Fruit fly (Drosophila melanogaster) whole organism, embryonic: Measurements from ENCODE around the gene eIF2Bepsilon.

Experiments
- CG10543 ChIP-seq: fragments of 200-800 bp; sonication (Bioruptor generic); optimal IDR thresholded peaks from 3 replicates; lab custom pipeline; 2017; ENCODE audit warnings: missing biosample characterization, mild to moderate bottlenecking, missing genetic modification characterization, moderate library complexity
- CG11695 ChIP-seq: fragments of 200-800 bp; sonication (Bioruptor generic); IDR thresholded peaks from 3 replicates; pipeline ENCODE4 v1.3.6; 2022; ENCODE audit warnings: missing biosample characterization, missing genetic modification characterization
- CG12104 ChIP-seq: fragments of 200-800 bp; sonication (Bioruptor generic); optimal IDR thresholded peaks from 3 replicates; lab custom pipeline; 2016; ENCODE audit warnings: missing biosample characterization, missing genetic modification characterization
- CG13123 ChIP-seq: fragments of 200-800 bp; sonication (Bioruptor generic); optimal IDR thresholded peaks from 2 replicates; lab custom pipeline; 2016; ENCODE audit warnings: missing biosample characterization, missing genetic modification characterization
- CG14667 ChIP-seq: fragments of 200-800 bp; sonication (Bioruptor generic); IDR thresholded peaks from 2 replicates; pipeline ENCODE4 v1.3.6; 2022; ENCODE audit warnings: missing biosample characterization, missing genetic modification characterization
- CG14965 ChIP-seq: fragments of 200-800 bp; sonication (Bioruptor generic); optimal IDR thresholded peaks from 2 replicates; lab custom pipeline; 2016; ENCODE audit warnings: missing biosample characterization, missing genetic modification characterization, borderline replicate concordance
- CG16779 ChIP-seq: fragments of 200-800 bp; sonication (Bioruptor generic); IDR thresholded peaks from 2 replicates; pipeline ENCODE4 v1.3.6; 2022; ENCODE audit warnings: missing biosample characterization, missing genetic modification characterization
- CG17361 ChIP-seq: fragments of 200-800 bp; sonication (Bioruptor generic); IDR thresholded peaks from 3 replicates; pipeline ENCODE4 v1.3.6; 2022; ENCODE audit warnings: missing biosample characterization, missing genetic modification characterization
- CG33213 ChIP-seq: fragments of 200-800 bp; sonication (Bioruptor generic); optimal IDR thresholded peaks from 3 replicates; lab custom pipeline; 2016; ENCODE audit warnings: missing biosample characterization, missing genetic modification characterization
- CG34422 ChIP-seq: fragments of 200-800 bp; sonication (Bioruptor generic); IDR thresholded peaks from 3 replicates; pipeline ENCODE4 v1.3.6; 2022; ENCODE audit warnings: missing biosample characterization, missing genetic modification characterization
- CG4360 ChIP-seq: fragments of 200-800 bp; sonication (Bioruptor generic); IDR thresholded peaks from 2 replicates; pipeline ENCODE4 v1.3.6; 2022; ENCODE audit warnings: missing biosample characterization, missing genetic modification characterization
- CG4404 ChIP-seq: fragments of 200-800 bp; sonication (Bioruptor generic); IDR thresholded peaks from 2 replicates; pipeline ENCODE4 v1.3.6; 2022; ENCODE audit warnings: missing biosample characterization, missing genetic modification characterization
- CG5245 ChIP-seq: fragments of 200-800 bp; sonication (Bioruptor generic); optimal IDR thresholded peaks from 3 replicates; lab custom pipeline; 2016; ENCODE audit warnings: missing biosample characterization, missing genetic modification characterization
- CG6689 ChIP-seq: fragments of 200-800 bp; sonication (Bioruptor generic); IDR thresholded peaks from 2 replicates; pipeline ENCODE4 v1.3.6; 2022; ENCODE audit warnings: missing biosample characterization, missing genetic modification characterization
- CG7745 ChIP-seq: fragments of 200-800 bp; sonication (Bioruptor generic); optimal IDR thresholded peaks from 2 replicates; lab custom pipeline; 2018; ENCODE audit warnings: missing biosample characterization, mild to moderate bottlenecking, missing genetic modification characterization, moderate library complexity
- CG7786 ChIP-seq: fragments of 200-800 bp; sonication (Bioruptor generic); optimal IDR thresholded peaks from 2 replicates; lab custom pipeline; 2016; ENCODE audit warnings: missing biosample characterization, missing genetic modification characterization
- CG8765 ChIP-seq: fragments of 200-800 bp; sonication (Bioruptor generic); IDR thresholded peaks from 2 replicates; pipeline ENCODE4 v1.3.6; 2022; ENCODE audit warnings: missing biosample characterization, missing genetic modification characterization
- Chrac-16 ChIP-seq: fragments of 200-800 bp; sonication (Bioruptor generic); optimal IDR thresholded peaks from 3 replicates; lab custom pipeline; 2016; ENCODE audit warnings: missing biosample characterization, missing genetic modification characterization
- Dad ChIP-seq: fragments of 200-800 bp; sonication (Bioruptor generic); optimal IDR thresholded peaks from 3 replicates; lab custom pipeline; 2016; ENCODE audit warnings: missing biosample characterization, missing genetic modification characterization
- Dip3 ChIP-seq: fragments of 200-800 bp; sonication (Bioruptor generic); optimal IDR thresholded peaks from 3 replicates; lab custom pipeline; 2016; ENCODE audit warnings: missing biosample characterization, missing genetic modification characterization
- HLH3B ChIP-seq: fragments of 200-800 bp; sonication (Bioruptor generic); IDR thresholded peaks from 2 replicates; pipeline ENCODE4 v1.3.6; 2022; ENCODE audit warnings: missing biosample characterization, missing genetic modification characterization
- Hmr ChIP-seq: fragments of 200-800 bp; sonication (Bioruptor generic); optimal IDR thresholded peaks from 3 replicates; lab custom pipeline; 2017; ENCODE audit warnings: mild to moderate bottlenecking, missing biosample characterization, missing genetic modification reagents, missing genetic modification characterization
- Hr51 ChIP-seq, 2 experiments: fragments of 200-800 bp; sonication (Bioruptor generic); optimal IDR thresholded peaks; 2 replicates in 1 of 2; 3 replicates in 1 of 2; lab custom pipeline; 2016 to 2018; ENCODE audit warnings: missing biosample characterization in 2 of 2, missing genetic modification characterization in 2 of 2, mild to moderate bottlenecking in 1 of 2, moderate library complexity in 1 of 2
- Hsf ChIP-seq: fragments of 200-800 bp; sonication (Bioruptor generic); optimal IDR thresholded peaks from 3 replicates; lab custom pipeline; 2016; ENCODE audit warnings: missing biosample characterization, missing genetic modification characterization
- Kr ChIP-seq: fragments of 200-800 bp; sonication (Bioruptor generic); optimal IDR thresholded peaks from 2 replicates; lab custom pipeline; 2017; ENCODE audit warnings: missing biosample characterization, mild to moderate bottlenecking, missing genetic modification characterization
- MESR4 ChIP-seq: fragments of 200-800 bp; sonication (Bioruptor generic); optimal IDR thresholded peaks from 2 replicates; lab custom pipeline; 2018; ENCODE audit warnings: missing biosample characterization, mild to moderate bottlenecking, missing genetic modification characterization, moderate library complexity
- Meics ChIP-seq: fragments of 200-800 bp; sonication (Bioruptor generic); optimal IDR thresholded peaks from 2 replicates; lab custom pipeline; 2017; ENCODE audit warnings: missing biosample characterization, mild to moderate bottlenecking, missing genetic modification characterization
- Oaz ChIP-seq: fragments of 200-800 bp; sonication (Bioruptor generic); IDR thresholded peaks from 2 replicates; pipeline ENCODE4 v1.3.6; 2022; ENCODE audit warnings: missing biosample characterization, missing genetic modification characterization
- Opbp ChIP-seq: fragments of 200-800 bp; sonication (Bioruptor generic); IDR thresholded peaks from 3 replicates; pipeline ENCODE4 v1.3.6; 2022; ENCODE audit warnings: missing biosample characterization, missing genetic modification characterization; ENCODE audit not compliant: partially characterized antibody
- chn ChIP-seq: fragments of 200-800 bp; sonication (Bioruptor generic); optimal IDR thresholded peaks from 2 replicates; lab custom pipeline; 2016; ENCODE audit warnings: missing biosample characterization, missing genetic modification characterization
- crol ChIP-seq: fragments of 200-800 bp; sonication (Bioruptor generic); IDR thresholded peaks from 2 replicates; pipeline ENCODE4 v1.3.6; 2022; ENCODE audit warnings: missing biosample characterization, missing genetic modification characterization
- dmrt11E ChIP-seq: fragments of 200-800 bp; sonication (Bioruptor generic); optimal IDR thresholded peaks from 3 replicates; lab custom pipeline; 2018; ENCODE audit warnings: missing biosample characterization, mild to moderate bottlenecking, missing genetic modification characterization, moderate library complexity
- fru ChIP-seq: fragments of >200 bp; optimal IDR thresholded peaks from 2 replicates; lab custom pipeline; 2017
- ftz-f1 ChIP-seq: fragments of 200-800 bp; sonication (Bioruptor generic); optimal IDR thresholded peaks from 2 replicates; lab custom pipeline; 2016; ENCODE audit warnings: missing biosample characterization, missing genetic modification characterization
- ind ChIP-seq: fragments of 200-800 bp; sonication (Bioruptor generic); optimal IDR thresholded peaks from 3 replicates; lab custom pipeline; 2016; ENCODE audit warnings: missing biosample characterization, missing genetic modification characterization
- lmd ChIP-seq: fragments of 200-800 bp; sonication (Bioruptor generic); IDR thresholded peaks from 2 replicates; pipeline ENCODE4 v1.3.6; 2022; ENCODE audit warnings: missing biosample characterization, missing genetic modification characterization
- mld ChIP-seq: fragments of 200-800 bp; sonication (Bioruptor generic); IDR thresholded peaks from 3 replicates; pipeline ENCODE4 v1.3.6; 2022; ENCODE audit warnings: missing biosample characterization, missing genetic modification characterization; ENCODE audit not compliant: partially characterized antibody
- onecut ChIP-seq: fragments of 200-800 bp; sonication (Bioruptor generic); IDR thresholded peaks from 2 replicates; pipeline ENCODE4 v1.3.6; 2022; ENCODE audit warnings: missing biosample characterization, missing genetic modification characterization
- org-1 ChIP-seq: fragments of 200-800 bp; sonication (Bioruptor generic); optimal IDR thresholded peaks from 2 replicates; lab custom pipeline; 2017; ENCODE audit warnings: missing biosample characterization, missing genetic modification characterization
- pan ChIP-seq, 4 experiments: fragments of >200 bp in 3 of 4; fragments of 200-800 bp in 1 of 4; sonication (Bioruptor generic) in 1 of 4; optimal IDR thresholded peaks in 3 of 4; IDR thresholded peaks in 1 of 4; 2 replicates each; pipeline versions ENCODE4 v1.3.6 to Lab custom; 2017 to 2022; ENCODE audit warnings: missing biosample characterization in 2 of 4, missing genetic modification characterization in 2 of 4, mixed read lengths in 1 of 4
- shn ChIP-seq: fragments of 200-800 bp; sonication (Bioruptor generic); optimal IDR thresholded peaks from 3 replicates; lab custom pipeline; 2016; ENCODE audit warnings: missing biosample characterization, missing genetic modification characterization
- slp2 ChIP-seq: fragments of 200-800 bp; sonication (Bioruptor generic); optimal IDR thresholded peaks from 2 replicates; lab custom pipeline; 2016; ENCODE audit warnings: missing biosample characterization, missing genetic modification characterization
- sna ChIP-seq: fragments of 200-800 bp; sonication (Bioruptor generic); IDR thresholded peaks from 2 replicates; pipeline ENCODE4 v1.3.6; 2022; ENCODE audit warnings: missing biosample characterization, missing genetic modification characterization; ENCODE audit not compliant: partially characterized antibody
- ssp ChIP-seq: fragments of 200-800 bp; sonication (Bioruptor generic); IDR thresholded peaks from 2 replicates; pipeline ENCODE4 v1.3.6; 2022; ENCODE audit warnings: missing biosample characterization, missing genetic modification characterization
- twi ChIP-seq: fragments of 200-800 bp; optimal IDR thresholded peaks from 2 replicates; lab custom pipeline; 2019; ENCODE audit warnings: missing biosample characterization, mild to moderate bottlenecking, missing genetic modification characterization, moderate library complexity
- tx ChIP-seq: fragments of 200-800 bp; sonication (Bioruptor generic); optimal IDR thresholded peaks from 2 replicates; lab custom pipeline; 2016; ENCODE audit warnings: missing biosample characterization, missing genetic modification characterization
- vnd ChIP-seq: fragments of 200-800 bp; sonication (Bioruptor generic); IDR thresholded peaks from 3 replicates; pipeline ENCODE4 v1.3.6; 2022; ENCODE audit warnings: missing biosample characterization, missing genetic modification characterization; ENCODE audit not compliant: partially characterized antibody
- vvl ChIP-seq: fragments of 200-800 bp; sonication (Bioruptor generic); IDR thresholded peaks from 2 replicates; pipeline ENCODE4 v1.3.6; 2022; ENCODE audit warnings: missing biosample characterization, missing genetic modification characterization
- z ChIP-seq: fragments of 200-800 bp; sonication (Bioruptor generic); IDR thresholded peaks from 3 replicates; pipeline ENCODE4 v1.3.6; 2022; ENCODE audit warnings: missing biosample characterization, missing genetic modification characterization
- zfh1 ChIP-seq: fragments of 200-800 bp; sonication (Bioruptor generic); IDR thresholded peaks from 3 replicates; pipeline ENCODE4 v1.3.6; 2022; ENCODE audit warnings: missing biosample characterization, missing genetic modification characterization

The eIF2Bepsilon gene

dm6 chrX:1877107-1877736, 45.5 kb downstream of the eIF2Bepsilon start, which contains the start of the genes CG14817 and CG14805 (continued):
- TF ChIP-seq lmd (GFP tag; lab: Robert Waterston, UW) (peak; percentile 17; the same call in 1 of the 2 replicates), dmrt11E (tag; lab: Kevin White, UChicago) (peak; percentile 59), slp2 (GFP tag; lab: Kevin White, UChicago) (peak; percentile 12), CG17361 (GFP tag; lab: Robert Waterston, UW) (peak; percentile 67; the same call in 2 of the 3 replicates), ssp (GFP tag; lab: Robert Waterston, UW) (no peak), Oaz (GFP tag; lab: Robert Waterston, UW) (no peak), MESR4 (GFP tag; lab: Kevin White, UChicago) (peak; percentile 87), org-1 (GFP tag; lab: Kevin White, UChicago) (peak; percentile 54), CG16779 (GFP tag; lab: Robert Waterston, UW) (no peak), fru (lab: Kevin White, UChicago) (no peak), Dad (GFP tag; lab: Kevin White, UChicago) (peak; percentile 7), CG4404 (GFP tag; lab: Robert Waterston, UW) (no peak), CG11695 (GFP tag; lab: Robert Waterston, UW) (peak; percentile 55; the same call in 1 of the 3 replicates), CG14667 (GFP tag; lab: Robert Waterston, UW) (no peak), HLH3B (GFP tag; lab: Robert Waterston, UW) (0 out of 2 replicates have a peak, but pooled peaks have one; percentile 33), Kr (GFP tag; lab: Kevin White, UChicago) (no peak), CG4360 (GFP tag; lab: Robert Waterston, UW) (no peak), shn (no peak), Dip3 (GFP tag; lab: Kevin White, UChicago) (no peak), CG13123 (peak; percentile 10), CG12104 (GFP tag; lab: Kevin White, UChicago) (peak; percentile 57), ind (no peak), CG8765 (no peak), onecut (GFP tag; lab: Robert Waterston, UW) (peak; percentile 76), mld (GFP tag; lab: Robert Waterston, UW) (no peak), CG33213 (peak; percentile 64), Meics (GFP tag; lab: Kevin White, UChicago) (peak; percentile 89), z (GFP tag; lab: Robert Waterston, UW) (no peak), Hmr (peak; percentile 88), CG7786 (GFP tag; lab: Kevin White, UChicago) (no peak), Opbp (GFP tag; lab: Robert Waterston, UW) (peak; percentile 70), Hsf (GFP tag; lab: Kevin White, UChicago) (peak; percentile 40), tx (GFP tag; lab: Kevin White, UChicago) (no peak), CG14965 (GFP tag; lab: Kevin White, UChicago) (no peak), crol (GFP tag; lab: Robert Waterston, UW) (no peak), vvl (GFP tag; lab: Robert Waterston, UW) (peak; percentile 67), CG10543 (peak; percentile 89), sna (0 out of 2 replicates have a peak, but pooled peaks have one; percentile 49), Hr51 (GFP tag; optimal IDR thresholded peaks at IDR 0.05; lab: Kevin White, UChicago) (peak in 1 of 2 experiments; percentile 12), zfh1 (peak; percentile 51; the same call in 1 of the 3 replicates), chn (GFP tag; lab: Kevin White, UChicago) (no peak), twi (peak; percentile 38), ftz-f1 (GFP tag; lab: Kevin White, UChicago) (peak; percentile 31), CG5245 (GFP tag; lab: Kevin White, UChicago) (no peak), CG7745 (tag; lab: Kevin White, UChicago) (no peak), CG34422 (GFP tag; lab: Robert Waterston, UW) (peak; percentile 58; the same call in 1 of the 3 replicates), pan (optimal IDR thresholded peaks at IDR 0.05; lab: Kevin White, UChicago) (no peak), pan (GFP tag; optimal IDR thresholded peaks at IDR 0.05 in 1 of 2, IDR thresholded peaks at IDR 0.05 in 1 of 2) (peak in 1 of 2 experiments; percentile 56), vnd (GFP tag; lab: Robert Waterston, UW) (0 out of 3 replicates have a peak, but pooled peaks have one; percentile 31), Chrac-16 (no peak), CG6689 (GFP tag; lab: Robert Waterston, UW) (0 out of 2 replicates have a peak, but pooled peaks have one; percentile 19)
